Worm (Caenorhabditis elegans): Measurements from ENCODE around the gene insc-1.

- TF ChIP-seq lin-13 (GFP tag; optimal IDR thresholded peaks at IDR 0.05) (no peak), unc-62 (GFP tag; optimal IDR thresholded peaks at IDR 0.05) (no peak), sma-9 (GFP tag; optimal IDR thresholded peaks at IDR 0.05) (no peak), sma-9 (tag; optimal IDR thresholded peaks at IDR 0.05) (no peak), skn-1 (tag; optimal IDR thresholded peaks at IDR 0.05) (no peak), aly-2 (tag; optimal IDR thresholded peaks at IDR 0.05) (no peak), ceh-82 (tag; optimal IDR thresholded peaks at IDR 0.05) (no peak), elt-3 (tag; optimal IDR thresholded peaks at IDR 0.05) (no peak), snpc-4 (tag; optimal IDR thresholded peaks at IDR 0.05) (no peak), unc-55 (GFP tag; optimal IDR thresholded peaks at IDR 0.05) (no peak), alr-1 (tag; optimal IDR thresholded peaks at IDR 0.05) (no peak), crh-2 (tag; optimal IDR thresholded peaks at IDR 0.05) (no peak)
Observed at ce11 chrII:7331224-7331623, 27.5 kb upstream of the insc-1 start, which contains the start of gene npax-1.

All from whole organism, L2 larva.